Fruit fly (Drosophila melanogaster): ENCODE results near the gene lsn.

Gene lsn

dm6 chr3R:21862137-21862850 lies 2.7 kb upstream of the lsn start (continued):
- TF ChIP-seq Sry-β (GFP tag; optimal IDR thresholded peaks at IDR 0.05) = peak; percentile 25
- peak; percentile 51 for TF ChIP-seq CG8359 (GFP tag; optimal IDR thresholded peaks at IDR 0.05; ENCODE audit: borderline replicate concordance)
- peak; percentile 39 for TF ChIP-seq CG8944 (GFP tag; optimal IDR thresholded peaks at IDR 0.05)
- peak; percentile 31 for TF ChIP-seq Fer1 (GFP tag; optimal IDR thresholded peaks at IDR 0.05)
- peak; percentile 42 for TF ChIP-seq CG18764 (GFP tag; optimal IDR thresholded peaks at IDR 0.05)
- TF ChIP-seq Hand (GFP tag; optimal IDR thresholded peaks at IDR 0.05) = peak; percentile 25
- TF ChIP-seq Trl (optimal IDR thresholded peaks at IDR 0.05) = no peak
- TF ChIP-seq Trl (GFP tag; optimal IDR thresholded peaks at IDR 0.05) = peak; percentile 58
- peak; percentile 55 for TF ChIP-seq Hsf (GFP tag; optimal IDR thresholded peaks at IDR 0.05)
- peak; percentile 47 for TF ChIP-seq disco-r (GFP tag; optimal IDR thresholded peaks at IDR 0.05)
- 0 out of 3 replicates have a peak, but pooled peaks have one; percentile 33 for TF ChIP-seq sr (GFP tag; IDR thresholded peaks at IDR 0.05)
- TF ChIP-seq CG17912 (GFP tag; optimal IDR thresholded peaks at IDR 0.05) = no peak
- TF ChIP-seq CG12659 (GFP tag; optimal IDR thresholded peaks at IDR 0.05) = peak; percentile 68
- TF ChIP-seq CG12942 (GFP tag; optimal IDR thresholded peaks at IDR 0.05) = peak; percentile 69
- TF ChIP-seq CG4282 (GFP tag; optimal IDR thresholded peaks at IDR 0.05) = no peak
- TF ChIP-seq wek (GFP tag; optimal IDR thresholded peaks at IDR 0.05) = peak; percentile 80
- TF ChIP-seq maf-S (GFP tag; optimal IDR thresholded peaks at IDR 0.05) = peak; percentile 42
- peak; percentile 95 for TF ChIP-seq unpg (GFP tag; optimal IDR thresholded peaks at IDR 0.05)
- no peak for TF ChIP-seq CG1832 (GFP tag; optimal IDR thresholded peaks at IDR 0.05)
- peak; percentile 84 for TF ChIP-seq CG8924 (tag; optimal IDR thresholded peaks at IDR 0.05)
- TF ChIP-seq CrebB (tag; optimal IDR thresholded peaks at IDR 0.05) = peak; percentile 62
- no peak for TF ChIP-seq CG6854 (GFP tag; optimal IDR thresholded peaks at IDR 0.05)
- TF ChIP-seq Awh (GFP tag; IDR thresholded peaks at IDR 0.05) = peak; percentile 86
- no peak for TF ChIP-seq Dad (GFP tag; optimal IDR thresholded peaks at IDR 0.05)
- peak; percentile 56 for TF ChIP-seq CG17568 (GFP tag; optimal IDR thresholded peaks at IDR 0.05)
- TF ChIP-seq CG14441 (GFP tag; IDR thresholded peaks at IDR 0.05) = peak; percentile 45
- peak; percentile 60 for TF ChIP-seq CG10147 (GFP tag; optimal IDR thresholded peaks at IDR 0.05)
- TF ChIP-seq dati (GFP tag; IDR thresholded peaks at IDR 0.05) = peak; percentile 59; the same call in 1 of the 2 replicates
- no peak for TF ChIP-seq Lpt (GFP tag; optimal IDR thresholded peaks at IDR 0.05)
- peak; percentile 84 for TF ChIP-seq PHDP (tag; optimal IDR thresholded peaks at IDR 0.05)
- no peak for TF ChIP-seq CG9797 (GFP tag; optimal IDR thresholded peaks at IDR 0.05)
- no peak for TF ChIP-seq CG3163 (GFP tag; optimal IDR thresholded peaks at IDR 0.05)
- no peak for TF ChIP-seq NK7.1 (GFP tag; optimal IDR thresholded peaks at IDR 0.05)
- peak; percentile 65 for TF ChIP-seq Rx (GFP tag; IDR thresholded peaks at IDR 0.05)
- TF ChIP-seq fd3F (GFP tag; optimal IDR thresholded peaks at IDR 0.05) = no peak
- peak; percentile 52 for TF ChIP-seq CG13775 (GFP tag; optimal IDR thresholded peaks at IDR 0.05)
- TF ChIP-seq CG31224 (GFP tag; IDR thresholded peaks at IDR 0.05) = no peak
- peak; percentile 50; the same call in 1 of the 2 replicates for TF ChIP-seq CG4730 (GFP tag; IDR thresholded peaks at IDR 0.05)
- peak; percentile 54 for TF ChIP-seq E2f1 (GFP tag; IDR thresholded peaks at IDR 0.05)
- TF ChIP-seq Oli (tag; optimal IDR thresholded peaks at IDR 0.05) = peak; percentile 88
- 0 out of 3 replicates have a peak, but pooled peaks have one; percentile 57 for TF ChIP-seq CG11456 (GFP tag; IDR thresholded peaks at IDR 0.05)
- peak; percentile 31 for TF ChIP-seq Mad (GFP tag; optimal IDR thresholded peaks at IDR 0.05)
- TF ChIP-seq CG12391 (tag; optimal IDR thresholded peaks at IDR 0.05) = peak; percentile 91
- peak; percentile 79 for TF ChIP-seq CG33557 (GFP tag; optimal IDR thresholded peaks at IDR 0.05)
- TF ChIP-seq CG12236 (GFP tag; optimal IDR thresholded peaks at IDR 0.05) = peak; percentile 5
- TF ChIP-seq Fer3 (tag; optimal IDR thresholded peaks at IDR 0.05) = peak; percentile 25
- peak; percentile 52 for TF ChIP-seq NC2β (GFP tag; optimal IDR thresholded peaks at IDR 0.05)
- TF ChIP-seq fd102C (GFP tag; optimal IDR thresholded peaks at IDR 0.05) = peak; percentile 39
- no peak for TF ChIP-seq ato (GFP tag; IDR thresholded peaks at IDR 0.05; ENCODE audit: partially characterized antibody)
